Worm (Caenorhabditis elegans): ENCODE results near the gene F58F9.1.

DNA sequence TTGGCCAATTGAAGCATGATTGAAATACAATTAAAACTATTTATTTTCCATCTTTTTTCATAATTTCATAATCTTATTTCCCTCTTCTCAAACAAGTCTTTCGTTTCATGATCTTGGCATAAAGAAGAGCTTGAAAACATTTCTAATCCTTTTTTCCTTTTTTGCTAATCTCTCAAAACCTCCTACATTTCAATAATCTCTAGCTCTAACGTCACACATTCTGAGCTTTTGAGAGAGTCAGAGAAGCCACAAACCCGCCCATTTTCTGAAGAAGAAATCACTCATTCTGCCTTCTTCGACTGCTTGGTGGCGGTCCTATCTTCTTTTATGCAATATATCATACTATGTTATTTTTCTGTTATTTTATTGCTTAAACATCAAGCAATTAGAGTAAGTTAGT, at the start of gene F58F9.1:
- TF ChIP-seq him-1 (tag; optimal IDR thresholded peaks at IDR 0.05), result no peak
- TF ChIP-seq dao-5 (tag; optimal IDR thresholded peaks at IDR 0.05), result no peak
